Worm (Caenorhabditis elegans) whole organism, L2 larva: ENCODE results near the gene best-2.

Source experiments
- C34F6.9 ChIP-seq: fragments of 150-350 bp; optimal IDR thresholded peaks from 2 replicates; lab custom pipeline; 2014; ENCODE audit warnings: missing biosample characterization, missing genetic modification characterization
- F13H6.1 ChIP-seq: sonication (generic microtip); optimal IDR thresholded peaks from 2 replicates; lab custom pipeline; 2016; ENCODE audit warnings: missing genetic modification characterization, missing compliant biosample characterization
- R02D3.7 ChIP-seq: fragments of 150-350 bp; optimal IDR thresholded peaks from 2 replicates; lab custom pipeline; 2014; ENCODE audit warnings: missing biosample characterization, missing genetic modification characterization
- Y55F3AM.14 ChIP-seq: fragments of 200-800 bp; sonication (Bioruptor generic); optimal IDR thresholded peaks from 2 replicates; lab custom pipeline; 2018; ENCODE audit warnings: mild to moderate bottlenecking, missing genetic modification characterization, missing compliant biosample characterization
- ZK546.5 ChIP-seq: sonication (generic microtip); optimal IDR thresholded peaks from 2 replicates; lab custom pipeline; 2017; ENCODE audit warnings: missing biosample characterization, missing genetic modification characterization
- alr-1 ChIP-seq: fragments of 150-350 bp; optimal IDR thresholded peaks from 2 replicates; lab custom pipeline; 2014; ENCODE audit warnings: missing biosample characterization, missing genetic modification characterization
- aly-2 ChIP-seq: fragments of 150-350 bp; optimal IDR thresholded peaks from 2 replicates; lab custom pipeline; 2014; ENCODE audit warnings: missing biosample characterization, missing genetic modification characterization
- ama-1 ChIP-seq: fragments of 150-350 bp; optimal IDR thresholded peaks from 2 replicates; lab custom pipeline; 2018; ENCODE audit warnings: inconsistent platforms
- blmp-1 ChIP-seq: sonication (generic microtip); optimal IDR thresholded peaks from 2 replicates; lab custom pipeline; 2017; ENCODE audit warnings: missing genetic modification characterization, mild to moderate bottlenecking, missing compliant biosample characterization, antibody characterized with exemption, moderate library complexity; ENCODE audit not compliant: insufficient read depth
- ceh-16 ChIP-seq: fragments of 150-350 bp; optimal IDR thresholded peaks from 2 replicates; lab custom pipeline; 2014; ENCODE audit warnings: missing biosample characterization, missing genetic modification characterization
- ceh-82 ChIP-seq: fragments of 150-350 bp; optimal IDR thresholded peaks from 2 replicates; lab custom pipeline; 2014; ENCODE audit warnings: missing biosample characterization, missing genetic modification characterization
- crh-2 ChIP-seq: sonication (generic microtip); optimal IDR thresholded peaks from 2 replicates; lab custom pipeline; 2017; ENCODE audit warnings: missing biosample characterization, missing genetic modification characterization
- dmd-4 ChIP-seq: sonication (generic microtip); optimal IDR thresholded peaks from 2 replicates; lab custom pipeline; 2017; ENCODE audit warnings: missing biosample characterization, missing genetic modification characterization
- egl-27 ChIP-seq: sonication (generic microtip); optimal IDR thresholded peaks from 3 replicates; lab custom pipeline; 2017; ENCODE audit warnings: missing biosample characterization, missing genetic modification reagents, missing genetic modification characterization
- elt-1 ChIP-seq: fragments of 150-350 bp; optimal IDR thresholded peaks from 2 replicates; lab custom pipeline; 2014; ENCODE audit warnings: missing biosample characterization, missing genetic modification characterization
- elt-3 ChIP-seq: sonication (generic microtip); optimal IDR thresholded peaks from 2 replicates; lab custom pipeline; 2017; ENCODE audit warnings: missing biosample characterization, missing genetic modification characterization
- fos-1 ChIP-seq: fragments of 150-350 bp; optimal IDR thresholded peaks from 2 replicates; lab custom pipeline; 2014; ENCODE audit warnings: missing biosample characterization, missing genetic modification characterization
- gmeb-1 ChIP-seq: fragments of 150-350 bp; optimal IDR thresholded peaks from 2 replicates; lab custom pipeline; 2014; ENCODE audit warnings: missing biosample characterization, missing genetic modification characterization
- lin-11 ChIP-seq: fragments of 150-350 bp; sonication (generic microtip); optimal IDR thresholded peaks from 2 replicates; lab custom pipeline; 2014; ENCODE audit warnings: missing biosample characterization, missing genetic modification characterization, inconsistent platforms, mixed read lengths
- lin-13 ChIP-seq: fragments of 150-350 bp; optimal IDR thresholded peaks from 2 replicates; lab custom pipeline; 2014; ENCODE audit warnings: missing biosample characterization, missing genetic modification reagents, missing genetic modification characterization
- lin-39 ChIP-seq: fragments of 150-350 bp; optimal IDR thresholded peaks from 2 replicates; lab custom pipeline; 2014; ENCODE audit warnings: missing biosample characterization, missing genetic modification reagents, missing genetic modification characterization
- lsy-2 ChIP-seq, 2 experiments: fragments of 150-350 bp in 1 of 2; sonication (generic microtip) in 1 of 2; optimal IDR thresholded peaks; 2 replicates each; lab custom pipeline; 2014 to 2017; ENCODE audit warnings: missing biosample characterization in 2 of 2, missing genetic modification characterization in 2 of 2
- mab-5 ChIP-seq: fragments of 150-350 bp; optimal IDR thresholded peaks from 2 replicates; lab custom pipeline; 2014; ENCODE audit warnings: missing biosample characterization, missing genetic modification characterization
- mbf-1 ChIP-seq: sonication (generic microtip); optimal IDR thresholded peaks from 2 replicates; lab custom pipeline; 2017; ENCODE audit warnings: missing biosample characterization, missing genetic modification characterization
- mdl-1 ChIP-seq, 2 experiments: fragments of 150-350 bp in 1 of 2; sonication (generic microtip) in 1 of 2; optimal IDR thresholded peaks; 2 replicates each; lab custom pipeline; 2017; ENCODE audit warnings: missing biosample characterization in 2 of 2, missing genetic modification characterization in 2 of 2
- nhr-10 ChIP-seq: sonication (generic microtip); optimal IDR thresholded peaks from 2 replicates; lab custom pipeline; 2017; ENCODE audit warnings: missing biosample characterization, missing genetic modification characterization
- nhr-11 ChIP-seq: fragments of 150-350 bp; optimal IDR thresholded peaks from 2 replicates; lab custom pipeline; 2014; ENCODE audit warnings: missing biosample characterization, missing genetic modification characterization
- nhr-12 ChIP-seq: fragments of 150-350 bp; optimal IDR thresholded peaks from 2 replicates; lab custom pipeline; 2014; ENCODE audit warnings: missing biosample characterization, missing genetic modification characterization
- nhr-129 ChIP-seq: fragments of 150-350 bp; optimal IDR thresholded peaks from 2 replicates; lab custom pipeline; 2014; ENCODE audit warnings: missing biosample characterization, missing genetic modification characterization
- nhr-21 ChIP-seq: fragments of 150-350 bp; optimal IDR thresholded peaks from 2 replicates; lab custom pipeline; 2014; ENCODE audit warnings: missing biosample characterization, missing genetic modification characterization
- nhr-23 ChIP-seq: fragments of 150-350 bp; optimal IDR thresholded peaks from 2 replicates; lab custom pipeline; 2014; ENCODE audit warnings: missing biosample characterization, missing genetic modification reagents, missing genetic modification characterization
- nhr-237 ChIP-seq: fragments of 150-350 bp; optimal IDR thresholded peaks from 2 replicates; lab custom pipeline; 2014; ENCODE audit warnings: missing biosample characterization, missing genetic modification characterization
- nhr-25 ChIP-seq: fragments of 150-350 bp; sonication (generic microtip); optimal IDR thresholded peaks from 3 replicates; lab custom pipeline; 2014; ENCODE audit warnings: missing biosample characterization, missing genetic modification characterization
- nhr-6 ChIP-seq: fragments of 150-350 bp; optimal IDR thresholded peaks from 2 replicates; lab custom pipeline; 2014; ENCODE audit warnings: missing biosample characterization, missing genetic modification characterization
- nhr-77 ChIP-seq: fragments of 150-350 bp; optimal IDR thresholded peaks from 2 replicates; lab custom pipeline; 2014; ENCODE audit warnings: missing biosample characterization, missing genetic modification characterization
- peb-1 ChIP-seq: fragments of 150-350 bp; optimal IDR thresholded peaks from 2 replicates; lab custom pipeline; 2014; ENCODE audit warnings: missing biosample characterization, missing genetic modification characterization
- sem-4 ChIP-seq: fragments of 150-350 bp; optimal IDR thresholded peaks from 2 replicates; lab custom pipeline; 2014; ENCODE audit warnings: missing biosample characterization, missing genetic modification reagents, missing genetic modification characterization
- skn-1 ChIP-seq: sonication (generic microtip); optimal IDR thresholded peaks from 2 replicates; lab custom pipeline; 2017; ENCODE audit warnings: missing biosample characterization, missing genetic modification characterization
- sma-3 ChIP-seq: sonication (generic microtip); optimal IDR thresholded peaks from 2 replicates; lab custom pipeline; 2016; ENCODE audit warnings: missing genetic modification reagents, missing genetic modification characterization, missing compliant biosample characterization
- sma-9 ChIP-seq, 2 experiments: fragments of 150-350 bp in 1 of 2; sonication (generic microtip) in 1 of 2; optimal IDR thresholded peaks; 2 replicates each; lab custom pipeline; 2014 to 2016; ENCODE audit warnings: missing genetic modification characterization in 2 of 2, mild to moderate bottlenecking in 1 of 2, missing biosample characterization in 1 of 2, missing compliant biosample characterization in 1 of 2, missing genetic modification reagents in 1 of 2, moderate library complexity in 1 of 2
- snpc-4 ChIP-seq: fragments of 150-350 bp; optimal IDR thresholded peaks from 2 replicates; lab custom pipeline; 2014; ENCODE audit warnings: missing biosample characterization, missing genetic modification characterization
- unc-39 ChIP-seq: fragments of 150-350 bp; optimal IDR thresholded peaks from 2 replicates; lab custom pipeline; 2014; ENCODE audit warnings: missing biosample characterization, missing genetic modification characterization
- unc-55 ChIP-seq: fragments of 150-350 bp; sonication (generic microtip); optimal IDR thresholded peaks from 3 replicates; lab custom pipeline; 2014; ENCODE audit warnings: missing biosample characterization, missing genetic modification reagents, missing genetic modification characterization
- unc-62 ChIP-seq: fragments of 150-350 bp; optimal IDR thresholded peaks from 2 replicates; lab custom pipeline; 2014; ENCODE audit warnings: missing biosample characterization, missing genetic modification reagents, missing genetic modification characterization
- zag-1 ChIP-seq: fragments of 150-350 bp; optimal IDR thresholded peaks from 2 replicates; lab custom pipeline; 2014; ENCODE audit warnings: missing biosample characterization, missing genetic modification characterization
- ztf-1 ChIP-seq: fragments of 200-800 bp; sonication (Bioruptor generic); conservative IDR thresholded peaks from 2 replicates; pipeline ENCODE4 v1.3.6; 2022; ENCODE audit warnings: missing genetic modification characterization, missing compliant biosample characterization
- ztf-11 ChIP-seq: sonication (generic microtip); optimal IDR thresholded peaks from 2 replicates; lab custom pipeline; 2017; ENCODE audit warnings: missing biosample characterization, missing genetic modification characterization
- ztf-4 ChIP-seq: fragments of 150-350 bp; optimal IDR thresholded peaks from 2 replicates; lab custom pipeline; 2014; ENCODE audit warnings: missing biosample characterization, missing genetic modification characterization

best-2 gene

ce11 chrIV:13098652-13099051 lies 14.2 kb downstream of the best-2 start, which contains the start of the genes dli-1, tin-9.2 and exos-4.1:
TSS of gene dli-1 (minus strand) at chrIV:13098792.
TSS of gene tin-9.2 (plus strand) at chrIV:13098995.
TSS of gene exos-4.1 (plus strand) at chrIV:13098999.
- TF ChIP-seq nhr-25 (tag; lab: Kevin White, UChicago) (peak; percentile 65), dmd-4 (tag; lab: Kevin White, UChicago) (no peak), ceh-16 (tag; lab: Kevin White, UChicago) (no peak), F13H6.1 (tag; lab: Kevin White, UChicago) (peak; percentile 53), skn-1 (tag; lab: Kevin White, UChicago) (no peak), nhr-21 (tag; lab: Kevin White, UChicago) (no peak), nhr-6 (no peak), unc-55 (peak; percentile 89), mab-5 (tag; lab: Kevin White, UChicago) (peak; percentile 67), ztf-4 (no peak), fos-1 (tag; lab: Kevin White, UChicago) (peak; percentile 47), nhr-11 (tag; lab: Kevin White, UChicago) (no peak), lin-13 (GFP tag; lab: Kevin White, UChicago) (peak; percentile 66), Y55F3AM.14 (GFP tag; lab: Kevin White, UChicago) (no peak), unc-39 (no peak), C34F6.9 (tag; lab: Kevin White, UChicago) (peak; percentile 91), ama-1 (lab: Kevin White, UChicago) (peak; percentile 8), nhr-77 (tag; lab: Kevin White, UChicago) (no peak), gmeb-1 (tag; lab: Kevin White, UChicago) (peak; percentile 84), R02D3.7 (tag; lab: Kevin White, UChicago) (no peak), lsy-2 (tag; optimal IDR thresholded peaks at IDR 0.05; lab: Kevin White, UChicago) (peak; percentile 65 to 90), nhr-237 (tag; lab: Kevin White, UChicago) (no peak), zag-1 (tag; lab: Kevin White, UChicago) (no peak), aly-2 (tag; lab: Kevin White, UChicago) (no peak), egl-27 (tag; lab: Kevin White, UChicago) (no peak), ZK546.5 (peak; percentile 19), alr-1 (tag; lab: Kevin White, UChicago) (no peak), elt-1 (tag; lab: Kevin White, UChicago) (no peak), nhr-129 (tag; lab: Kevin White, UChicago) (peak; percentile 90), nhr-23 (tag; lab: Kevin White, UChicago) (no peak), snpc-4 (tag; lab: Kevin White, UChicago) (no peak), nhr-10 (tag; lab: Kevin White, UChicago) (no peak), sma-9 (GFP tag; optimal IDR thresholded peaks at IDR 0.05; lab: Kevin White, UChicago) (no peak), sma-9 (tag; optimal IDR thresholded peaks at IDR 0.05; lab: Kevin White, UChicago) (no peak), mbf-1 (tag; lab: Kevin White, UChicago) (no peak), ztf-1 (GFP tag; lab: Robert Waterston, UW) (no peak), ceh-82 (tag; lab: Kevin White, UChicago) (no peak), lin-11 (tag; lab: Kevin White, UChicago) (peak; percentile 23), blmp-1 (tag; lab: Kevin White, UChicago) (peak; percentile 6), mdl-1 (tag; optimal IDR thresholded peaks at IDR 0.05; lab: Kevin White, UChicago) (peak in 1 of 2 experiments; percentile 5), peb-1 (tag; lab: Kevin White, UChicago) (no peak), elt-3 (tag; lab: Kevin White, UChicago) (no peak), nhr-12 (no peak), ztf-11 (no peak), sma-3 (GFP tag; lab: Kevin White, UChicago) (peak; percentile 40), crh-2 (tag; lab: Kevin White, UChicago) (peak; percentile 82), lin-39 (tag; lab: Kevin White, UChicago) (no peak), unc-62 (GFP tag; lab: Kevin White, UChicago) (no peak), sem-4 (tag; lab: Kevin White, UChicago) (no peak)
